Fruit fly (Drosophila melanogaster) whole organism, prepupa: ENCODE results near the gene cher.

Experiments
- Blimp-1 ChIP-seq: fragments of 200-800 bp; sonication (Bioruptor generic); optimal IDR thresholded peaks from 3 replicates; lab custom pipeline; 2017; ENCODE audit warnings: missing biosample characterization, missing genetic modification characterization, mild to moderate bottlenecking, moderate library complexity, missing genetic modification reagents
- CG10631 ChIP-seq: fragments of 200-800 bp; sonication (Bioruptor generic); optimal IDR thresholded peaks from 2 replicates; lab custom pipeline; 2016; ENCODE audit warnings: missing biosample characterization, missing genetic modification characterization
- CG10669 ChIP-seq: fragments of 200-800 bp; sonication (Bioruptor generic); optimal IDR thresholded peaks from 3 replicates; lab custom pipeline; 2018; ENCODE audit warnings: missing biosample characterization, mild to moderate bottlenecking, missing genetic modification characterization, moderate library complexity
- CG11294 ChIP-seq: fragments of 200-800 bp; sonication (Bioruptor generic); IDR thresholded peaks from 2 replicates; pipeline ENCODE4 v1.3.6; 2022; ENCODE audit warnings: missing biosample characterization, missing genetic modification characterization
- CG15336 ChIP-seq: fragments of 200-800 bp; sonication (Bioruptor generic); IDR thresholded peaks from 2 replicates; pipeline ENCODE4 v1.3.6; 2022; ENCODE audit warnings: missing biosample characterization, missing genetic modification characterization
- CG1621 ChIP-seq: fragments of 200-800 bp; sonication (Bioruptor generic); optimal IDR thresholded peaks from 3 replicates; lab custom pipeline; 2018; ENCODE audit warnings: missing biosample characterization, mild to moderate bottlenecking, missing genetic modification characterization
- CG31627 ChIP-seq: fragments of 200-800 bp; sonication (Bioruptor generic); optimal IDR thresholded peaks from 3 replicates; lab custom pipeline; 2016; ENCODE audit warnings: missing biosample characterization, missing genetic modification characterization
- CG32006 ChIP-seq: fragments of 200-800 bp; sonication (Bioruptor generic); optimal IDR thresholded peaks from 3 replicates; lab custom pipeline; 2017; ENCODE audit warnings: missing biosample characterization, mild to moderate bottlenecking, missing genetic modification characterization
- CG4318 ChIP-seq: fragments of 200-800 bp; sonication (Bioruptor generic); optimal IDR thresholded peaks from 3 replicates; lab custom pipeline; 2017; ENCODE audit warnings: missing biosample characterization, mild to moderate bottlenecking, missing genetic modification characterization
- CG6163 ChIP-seq: fragments of 200-800 bp; sonication (Bioruptor generic); IDR thresholded peaks from 3 replicates; pipeline ENCODE4 v1.3.6; 2022; ENCODE audit warnings: missing biosample characterization, missing genetic modification characterization
- CG6792 ChIP-seq: fragments of 200-800 bp; sonication (Bioruptor generic); optimal IDR thresholded peaks from 3 replicates; lab custom pipeline; 2016; ENCODE audit warnings: missing biosample characterization, missing genetic modification characterization
- CG6808 ChIP-seq: fragments of 200-800 bp; sonication (Bioruptor generic); optimal IDR thresholded peaks from 3 replicates; lab custom pipeline; 2017; ENCODE audit warnings: missing biosample characterization, missing genetic modification characterization, mild to moderate bottlenecking, moderate library complexity, missing genetic modification reagents
- CG6854 ChIP-seq: fragments of 200-800 bp; sonication (Bioruptor generic); optimal IDR thresholded peaks from 2 replicates; lab custom pipeline; 2017; ENCODE audit warnings: missing biosample characterization, mild to moderate bottlenecking, missing genetic modification characterization
- CG7368 ChIP-seq: fragments of 200-800 bp; sonication (Bioruptor generic); optimal IDR thresholded peaks from 3 replicates; lab custom pipeline; 2016; ENCODE audit warnings: missing biosample characterization, missing genetic modification characterization
- CG8119 ChIP-seq: fragments of 200-800 bp; sonication (Bioruptor generic); IDR thresholded peaks from 3 replicates; pipeline ENCODE4 v1.3.6; 2022; ENCODE audit warnings: missing biosample characterization, missing genetic modification characterization
- CG8632 ChIP-seq: fragments of 200-800 bp; sonication (Bioruptor generic); optimal IDR thresholded peaks from 3 replicates; lab custom pipeline; 2016; ENCODE audit warnings: missing biosample characterization, missing genetic modification characterization
- CG9139 ChIP-seq: fragments of 200-800 bp; sonication (Bioruptor generic); optimal IDR thresholded peaks from 3 replicates; lab custom pipeline; 2017; ENCODE audit warnings: missing biosample characterization, mild to moderate bottlenecking, missing genetic modification characterization
- Eip78C ChIP-seq: fragments of 200-800 bp; sonication (Bioruptor generic); peaks from one replicate; lab custom pipeline; 2016; ENCODE audit warnings: missing biosample characterization, missing genetic modification characterization
- Eip93F ChIP-seq: fragments of 200-800 bp; sonication (Bioruptor generic); optimal IDR thresholded peaks from 2 replicates; lab custom pipeline; 2016; ENCODE audit warnings: missing biosample characterization, mild to moderate bottlenecking, missing genetic modification characterization
- Ets21C ChIP-seq: fragments of 200-800 bp; sonication (Bioruptor generic); optimal IDR thresholded peaks from 3 replicates; lab custom pipeline; 2016; ENCODE audit warnings: missing biosample characterization, missing genetic modification characterization
- Ets96B ChIP-seq: fragments of 200-800 bp; optimal IDR thresholded peaks from 2 replicates; lab custom pipeline; 2019; ENCODE audit warnings: missing biosample characterization, mild to moderate bottlenecking, missing genetic modification characterization, moderate library complexity
- Gug ChIP-seq: fragments of 200-800 bp; sonication (Bioruptor generic); IDR thresholded peaks from 2 replicates; pipeline ENCODE4 v1.3.6; 2022; ENCODE audit warnings: missing biosample characterization, missing genetic modification characterization
- Hr38 ChIP-seq: sonication (Bioruptor generic); optimal IDR thresholded peaks from 2 replicates; lab custom pipeline; 2016; ENCODE audit warnings: missing biosample characterization, missing genetic modification characterization
- Hr39 ChIP-seq: fragments of 200-800 bp; sonication (Bioruptor generic); optimal IDR thresholded peaks from 2 replicates; lab custom pipeline; 2016; ENCODE audit warnings: missing biosample characterization, missing genetic modification characterization
- Hr4 ChIP-seq: fragments of 200-800 bp; sonication (Bioruptor generic); optimal IDR thresholded peaks from 3 replicates; lab custom pipeline; 2016; ENCODE audit warnings: missing biosample characterization, missing genetic modification characterization
- Met ChIP-seq: fragments of 200-800 bp; sonication (Bioruptor generic); optimal IDR thresholded peaks from 3 replicates; lab custom pipeline; 2016; ENCODE audit warnings: missing biosample characterization, missing genetic modification characterization
- OdsH ChIP-seq: fragments of 200-800 bp; sonication (Bioruptor generic); optimal IDR thresholded peaks from 3 replicates; lab custom pipeline; 2016; ENCODE audit warnings: missing biosample characterization, missing genetic modification characterization
- Smox ChIP-seq: fragments of 200-800 bp; sonication (Bioruptor generic); optimal IDR thresholded peaks from 3 replicates; lab custom pipeline; 2016; ENCODE audit warnings: missing biosample characterization, missing genetic modification characterization
- Sox102F ChIP-seq: fragments of 200-800 bp; sonication (Bioruptor generic); optimal IDR thresholded peaks from 2 replicates; lab custom pipeline; 2016; ENCODE audit warnings: missing biosample characterization, mild to moderate bottlenecking, missing genetic modification characterization
- Sox14 ChIP-seq: fragments of 200-800 bp; sonication (Bioruptor generic); optimal IDR thresholded peaks from 3 replicates; lab custom pipeline; 2016; ENCODE audit warnings: missing biosample characterization, missing genetic modification characterization
- Sox15 ChIP-seq: fragments of 200-800 bp; sonication (Bioruptor generic); optimal IDR thresholded peaks from 3 replicates; lab custom pipeline; 2016; ENCODE audit warnings: missing biosample characterization, missing genetic modification characterization
- achi ChIP-seq: fragments of 200-800 bp; sonication (Bioruptor generic); optimal IDR thresholded peaks from 3 replicates; lab custom pipeline; 2016; ENCODE audit warnings: missing biosample characterization, missing genetic modification characterization
- acj6 ChIP-seq: fragments of 200-800 bp; sonication (Bioruptor generic); optimal IDR thresholded peaks from 3 replicates; lab custom pipeline; 2016; ENCODE audit warnings: missing biosample characterization, missing genetic modification characterization
- dac ChIP-seq: fragments of 200-800 bp; sonication (Bioruptor generic); optimal IDR thresholded peaks from 2 replicates; lab custom pipeline; 2017; ENCODE audit warnings: missing biosample characterization, mild to moderate bottlenecking, missing genetic modification characterization
- eg ChIP-seq: fragments of 200-800 bp; sonication (Bioruptor generic); IDR thresholded peaks from 3 replicates; pipeline ENCODE4 v1.3.6; 2022; ENCODE audit warnings: missing biosample characterization, missing genetic modification characterization
- esn ChIP-seq: fragments of 200-800 bp; sonication (Bioruptor generic); optimal IDR thresholded peaks from 2 replicates; lab custom pipeline; 2016; ENCODE audit warnings: missing biosample characterization, mild to moderate bottlenecking, missing genetic modification characterization, moderate library complexity
- fd85E ChIP-seq: fragments of 200-800 bp; sonication (Bioruptor generic); optimal IDR thresholded peaks from 3 replicates; lab custom pipeline; 2016; ENCODE audit warnings: missing biosample characterization, missing genetic modification characterization
- fkh ChIP-seq: fragments of 200-800 bp; sonication (Bioruptor generic); optimal IDR thresholded peaks from 3 replicates; lab custom pipeline; 2017; ENCODE audit warnings: missing biosample characterization, mild to moderate bottlenecking, missing genetic modification characterization, moderate library complexity
- lz ChIP-seq: fragments of 200-800 bp; sonication (Bioruptor generic); optimal IDR thresholded peaks from 3 replicates; lab custom pipeline; 2016; ENCODE audit warnings: missing biosample characterization, missing genetic modification characterization
- net ChIP-seq: fragments of 200-800 bp; sonication (Bioruptor generic); optimal IDR thresholded peaks from 3 replicates; lab custom pipeline; 2016; ENCODE audit warnings: missing biosample characterization, missing genetic modification characterization
- pdm3 ChIP-seq: fragments of 200-800 bp; sonication (Bioruptor generic); optimal IDR thresholded peaks from 3 replicates; lab custom pipeline; 2016; ENCODE audit warnings: missing biosample characterization, missing genetic modification characterization
- salr ChIP-seq, 2 experiments: fragments of 200-800 bp; sonication (Bioruptor generic); optimal IDR thresholded peaks; 3 replicates each; lab custom pipeline; 2016 to 2018; ENCODE audit warnings: missing biosample characterization in 2 of 2, missing genetic modification characterization in 2 of 2, mild to moderate bottlenecking in 1 of 2
- spab ChIP-seq: fragments of 200-800 bp; sonication (Bioruptor generic); optimal IDR thresholded peaks from 2 replicates; lab custom pipeline; 2017; ENCODE audit warnings: missing biosample characterization, mild to moderate bottlenecking, missing genetic modification characterization, missing genetic modification reagents
- ss ChIP-seq, 2 experiments: fragments of 200-800 bp; sonication (Bioruptor generic); optimal IDR thresholded peaks; 2 replicates in 1 of 2; 3 replicates in 1 of 2; lab custom pipeline; 2017 to 2018; ENCODE audit warnings: mild to moderate bottlenecking in 2 of 2, missing biosample characterization in 2 of 2, missing genetic modification characterization in 2 of 2, moderate library complexity in 1 of 2
- svp ChIP-seq: fragments of 200-800 bp; sonication (Bioruptor generic); peaks from one replicate; lab custom pipeline; 2016; ENCODE audit warnings: missing biosample characterization, missing genetic modification characterization
- vri ChIP-seq: fragments of 200-800 bp; sonication (Bioruptor generic); optimal IDR thresholded peaks from 3 replicates; lab custom pipeline; 2016; ENCODE audit warnings: missing biosample characterization, mild to moderate bottlenecking, missing genetic modification characterization

Gene cher

dm6 chr3R:17060244-17060664 is 64.9 kb downstream of the cher start (continued):
- TF ChIP-seq fd85E (GFP tag; lab: Kevin White, UChicago) (no peak), fkh (no peak), Ets21C (GFP tag; lab: Kevin White, UChicago) (no peak), esn (peak; percentile 51), salr (GFP tag; optimal IDR thresholded peaks at IDR 0.05; lab: Kevin White, UChicago) (peak in 1 of 2 experiments; percentile 93), Hr38 (GFP tag; lab: Kevin White, UChicago) (no peak), acj6 (GFP tag; lab: Kevin White, UChicago) (peak; percentile 70), Eip93F (GFP tag; lab: Kevin White, UChicago) (no peak)

DNA sequence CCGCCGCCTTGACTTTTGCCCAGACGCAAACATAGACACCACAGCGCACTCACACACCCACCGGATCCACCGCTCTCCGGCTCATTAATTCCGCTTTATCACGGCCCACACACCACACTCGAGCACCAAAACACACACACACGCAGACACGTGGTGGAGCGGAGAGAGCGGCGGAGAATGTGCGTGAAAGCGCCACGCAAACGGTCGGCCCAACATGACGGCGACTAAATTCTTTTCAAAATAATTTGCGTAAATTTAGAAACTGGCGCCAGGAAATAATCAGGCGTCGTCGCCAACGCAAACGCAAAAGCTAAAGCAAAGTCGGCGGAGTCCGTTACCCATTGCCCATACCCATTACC is 65.4 kb downstream of the cher start:
- TF ChIP-seq Gug (GFP tag; lab: Robert Waterston, UW) (no peak), Met (GFP tag; lab: Kevin White, UChicago) (no peak), salr (GFP tag; optimal IDR thresholded peaks at IDR 0.05; lab: Kevin White, UChicago) (peak in 1 of 2 experiments; percentile 27), Hr4 (GFP tag; lab: Kevin White, UChicago) (no peak)

DNA sequence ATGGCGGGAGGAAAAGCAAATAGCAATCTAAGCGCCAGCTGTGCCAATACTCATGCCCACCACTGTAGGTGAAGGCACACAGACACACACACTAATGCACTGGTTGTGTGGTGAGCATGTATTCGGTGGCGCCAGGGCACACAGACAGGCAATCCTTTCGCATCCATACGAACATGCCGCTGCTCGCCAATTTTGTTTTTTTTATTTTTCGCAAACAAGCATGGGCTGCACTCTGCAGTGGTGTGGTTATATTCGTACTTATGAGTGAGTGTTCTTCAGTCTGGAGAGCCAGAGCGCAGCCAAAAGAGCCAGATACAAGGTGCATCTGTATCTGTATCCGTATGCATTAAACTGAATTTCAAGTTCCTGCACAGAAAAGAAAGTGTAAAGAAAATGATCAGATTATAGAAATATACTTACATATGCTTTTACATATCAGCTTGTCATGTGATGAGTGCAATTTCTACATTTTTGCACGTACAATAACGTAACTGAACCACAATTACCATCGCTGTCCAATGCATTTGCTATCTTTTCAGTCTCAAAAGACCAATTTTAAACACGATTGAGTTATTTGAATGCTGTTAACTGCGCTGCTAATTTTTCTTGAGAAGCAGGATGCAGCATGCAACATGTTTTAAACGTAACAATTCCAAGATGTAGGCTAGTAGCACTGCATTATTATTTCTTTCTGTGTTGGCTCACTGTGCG is 65.9 kb downstream of the cher start:
- TF ChIP-seq OdsH (GFP tag; lab: Kevin White, UChicago) = peak; percentile 91
- peak; percentile 78 for TF ChIP-seq CG1621 (tag; lab: Kevin White, UChicago)
- TF ChIP-seq Blimp-1 (GFP tag; lab: Kevin White, UChicago) = peak; percentile 31
- TF ChIP-seq net = peak; percentile 81
- peak; percentile 78 for TF ChIP-seq lz (GFP tag; lab: Kevin White, UChicago)
- peak; percentile 90 for TF ChIP-seq pdm3 (GFP tag; lab: Kevin White, UChicago)
- peak; percentile 93 for TF ChIP-seq Hr4 (GFP tag; lab: Kevin White, UChicago)
- peak; percentile 89 for TF ChIP-seq CG8632 (GFP tag; lab: Kevin White, UChicago)
- peak; percentile 88 for TF ChIP-seq CG6792 (GFP tag; lab: Kevin White, UChicago)
- peak; percentile 83 for TF ChIP-seq Ets96B (tag; lab: Kevin White, UChicago)
- TF ChIP-seq achi (GFP tag; lab: Kevin White, UChicago) = peak; percentile 88
- TF ChIP-seq Sox14 (GFP tag; lab: Kevin White, UChicago) = peak; percentile 91
- TF ChIP-seq CG10631 (GFP tag; lab: Kevin White, UChicago) = peak; percentile 90
- peak; percentile 52 for TF ChIP-seq Gug (GFP tag; lab: Robert Waterston, UW)
- TF ChIP-seq esn = peak; percentile 82
- peak; percentile 77 for TF ChIP-seq Ets21C (GFP tag; lab: Kevin White, UChicago)
- TF ChIP-seq dac (GFP tag; lab: Kevin White, UChicago) = peak; percentile 90
- TF ChIP-seq CG6854 = peak; percentile 25
- no peak for TF ChIP-seq CG9139
- TF ChIP-seq Eip78C = peak; percentile 97
- peak; percentile 71 for TF ChIP-seq Sox102F (GFP tag; lab: Kevin White, UChicago)
- TF ChIP-seq CG4318 (GFP tag; lab: Kevin White, UChicago) = peak; percentile 94
- peak; percentile 95 for TF ChIP-seq svp
- peak; percentile 98 for TF ChIP-seq CG32006 (GFP tag; lab: Kevin White, UChicago)
- peak; percentile 61 for TF ChIP-seq CG6163 (GFP tag; lab: Robert Waterston, UW)
- TF ChIP-seq Hr38 (GFP tag; lab: Kevin White, UChicago) = no peak
- TF ChIP-seq CG10669 = peak; percentile 86
- TF ChIP-seq Hr39 (GFP tag; lab: Kevin White, UChicago) = peak; percentile 86
- peak; percentile 74 for TF ChIP-seq Smox (GFP tag; lab: Kevin White, UChicago)
- TF ChIP-seq Sox15 (GFP tag; lab: Kevin White, UChicago) = peak; percentile 92
- no peak for TF ChIP-seq Eip93F (GFP tag; lab: Kevin White, UChicago)
- peak; percentile 41 for TF ChIP-seq CG11294 (GFP tag; lab: Robert Waterston, UW)
- peak; percentile 81 for TF ChIP-seq CG15336 (GFP tag; lab: Robert Waterston, UW)
- TF ChIP-seq CG6808 (GFP tag; lab: Kevin White, UChicago) = peak; percentile 85
- peak; percentile 91 for TF ChIP-seq CG8119
- peak; percentile 45 for TF ChIP-seq eg (GFP tag; lab: Robert Waterston, UW)
- peak; percentile 73 to 79 for TF ChIP-seq ss (GFP tag; optimal IDR thresholded peaks at IDR 0.05; lab: Kevin White, UChicago)
- peak; percentile 87 for TF ChIP-seq CG31627 (GFP tag; lab: Kevin White, UChicago)
- TF ChIP-seq vri (GFP tag; lab: Kevin White, UChicago) = peak; percentile 72
- peak; percentile 77 for TF ChIP-seq CG7368 (GFP tag; lab: Kevin White, UChicago)
- peak; percentile 32 for TF ChIP-seq fkh
- peak; percentile 87 for TF ChIP-seq spab (GFP tag; lab: Kevin White, UChicago)
